Fruit fly (Drosophila melanogaster) whole organism, pupa: ENCODE results near the gene CG15262.

ENCODE experiments used
- CG10348 ChIP-seq: fragments of 200-800 bp; sonication (Bioruptor generic); IDR thresholded peaks from 2 replicates; pipeline ENCODE4 v1.3.6; 2022; ENCODE audit warnings: missing biosample characterization, missing genetic modification characterization
- CG12605 ChIP-seq: fragments of 200-800 bp; sonication (Bioruptor generic); IDR thresholded peaks from 2 replicates; pipeline ENCODE4 v1.3.6; 2022; ENCODE audit warnings: missing biosample characterization, missing genetic modification characterization
- CG13204 ChIP-seq: fragments of 200-800 bp; sonication (Bioruptor generic); optimal IDR thresholded peaks from 2 replicates; lab custom pipeline; 2018; ENCODE audit warnings: missing biosample characterization, mild to moderate bottlenecking, missing genetic modification characterization, moderate library complexity
- CG14655 ChIP-seq: fragments of 200-800 bp; sonication (Bioruptor generic); optimal IDR thresholded peaks from 3 replicates; lab custom pipeline; 2017; ENCODE audit warnings: mild to moderate bottlenecking, missing biosample characterization, missing genetic modification reagents, missing genetic modification characterization
- CG15710 ChIP-seq: fragments of 200-800 bp; sonication (Bioruptor generic); optimal IDR thresholded peaks from 2 replicates; lab custom pipeline; 2018; ENCODE audit warnings: missing biosample characterization, mild to moderate bottlenecking, missing genetic modification characterization, moderate library complexity
- CG17806 ChIP-seq: fragments of 200-800 bp; sonication (Bioruptor generic); optimal IDR thresholded peaks from 2 replicates; lab custom pipeline; 2018; ENCODE audit warnings: missing biosample characterization, mild to moderate bottlenecking, missing genetic modification characterization, moderate library complexity
- CG32121 ChIP-seq: fragments of 200-800 bp; sonication (Bioruptor generic); IDR thresholded peaks from 2 replicates; pipeline ENCODE4 v1.3.6; 2022; ENCODE audit warnings: missing biosample characterization, missing genetic modification characterization
- CG34367 ChIP-seq: fragments of 200-800 bp; sonication (Bioruptor generic); optimal IDR thresholded peaks from 2 replicates; lab custom pipeline; 2018; ENCODE audit warnings: missing biosample characterization, mild to moderate bottlenecking, missing genetic modification characterization
- CG4496 ChIP-seq: fragments of 200-800 bp; sonication (Bioruptor generic); IDR thresholded peaks from 3 replicates; pipeline ENCODE4 v1.3.6; 2022; ENCODE audit warnings: missing biosample characterization, missing genetic modification characterization
- CG8159 ChIP-seq: fragments of 200-800 bp; sonication (Bioruptor generic); optimal IDR thresholded peaks from 3 replicates; lab custom pipeline; 2018; ENCODE audit warnings: missing biosample characterization, mild to moderate bottlenecking, missing genetic modification characterization, moderate library complexity
- CG8301 ChIP-seq: fragments of 200-800 bp; sonication (Bioruptor generic); optimal IDR thresholded peaks from 2 replicates; lab custom pipeline; 2018; ENCODE audit warnings: missing biosample characterization, mild to moderate bottlenecking, missing genetic modification characterization
- CG9948 ChIP-seq: fragments of 200-800 bp; sonication (Bioruptor generic); optimal IDR thresholded peaks from 2 replicates; lab custom pipeline; 2018; ENCODE audit warnings: missing biosample characterization, mild to moderate bottlenecking, missing genetic modification characterization, moderate library complexity
- D1 ChIP-seq: fragments of 200-800 bp; sonication (Bioruptor generic); optimal IDR thresholded peaks from 2 replicates; lab custom pipeline; 2018; ENCODE audit warnings: missing biosample characterization, mild to moderate bottlenecking, missing genetic modification characterization, moderate library complexity
- EcR ChIP-seq: fragments of 200-800 bp; sonication (Bioruptor generic); optimal IDR thresholded peaks from 3 replicates; lab custom pipeline; 2019; ENCODE audit warnings: missing biosample characterization, missing genetic modification characterization, mild to moderate bottlenecking, moderate library complexity, missing genetic modification reagents
- Ets98B ChIP-seq: fragments of 200-800 bp; sonication (Bioruptor generic); IDR thresholded peaks from 2 replicates; pipeline ENCODE4 v1.3.6; 2022; ENCODE audit warnings: missing biosample characterization, missing genetic modification characterization
- Pif1A ChIP-seq: fragments of 200-800 bp; sonication (Bioruptor generic); optimal IDR thresholded peaks from 3 replicates; lab custom pipeline; 2016; ENCODE audit warnings: missing biosample characterization, missing genetic modification characterization
- Pif1B ChIP-seq: fragments of 200-800 bp; sonication (Bioruptor generic); optimal IDR thresholded peaks from 3 replicates; lab custom pipeline; 2016; ENCODE audit warnings: missing biosample characterization, missing genetic modification characterization
- Snoo ChIP-seq: fragments of 200-800 bp; sonication (Bioruptor generic); optimal IDR thresholded peaks from 3 replicates; lab custom pipeline; 2017; ENCODE audit warnings: missing biosample characterization, mild to moderate bottlenecking, missing genetic modification characterization, inconsistent platforms
- fd96Ca ChIP-seq: fragments of 200-800 bp; sonication (Bioruptor generic); IDR thresholded peaks from 3 replicates; pipeline ENCODE4 v1.3.6; 2022; ENCODE audit warnings: missing biosample characterization, missing genetic modification characterization
- gl ChIP-seq: fragments of 200-800 bp; sonication (Bioruptor generic); optimal IDR thresholded peaks from 2 replicates; lab custom pipeline; 2018; ENCODE audit warnings: missing biosample characterization, mild to moderate bottlenecking, missing genetic modification characterization
- rn ChIP-seq: fragments of 200-800 bp; sonication (Bioruptor generic); IDR thresholded peaks from 2 replicates; pipeline ENCODE4 v1.3.6; 2022; ENCODE audit warnings: missing biosample characterization, missing genetic modification characterization

CG15262 gene

dm6 chr2L:15301841-15302240 lies 4.2 kb downstream of the CG15262 start:
- TF ChIP-seq EcR (GFP tag; lab: Kevin White, UChicago) (peak; percentile 83), CG8301 (tag; lab: Kevin White, UChicago) (no peak)

dm6 chr2L:15304359-15304758 lies 6.8 kb downstream of the CG15262 start:
- TF ChIP-seq CG9948 (tag; lab: Kevin White, UChicago) (peak; percentile 66), gl (no peak), CG15710 (peak; percentile 44), Pif1B (GFP tag; lab: Kevin White, UChicago) (peak; percentile 40), fd96Ca (no peak), Ets98B (no peak), D1 (tag; lab: Kevin White, UChicago) (peak; percentile 41), CG34367 (peak; percentile 25), Pif1A (GFP tag; lab: Kevin White, UChicago) (peak; percentile 29), CG12605 (GFP tag; lab: Robert Waterston, UW) (no peak), EcR (GFP tag; lab: Kevin White, UChicago) (no peak), CG10348 (GFP tag; lab: Robert Waterston, UW) (no peak), CG13204 (GFP tag; lab: Kevin White, UChicago) (no peak), Snoo (peak; percentile 22), CG14655 (GFP tag; lab: Kevin White, UChicago) (peak; percentile 67), CG4496 (GFP tag; lab: Robert Waterston, UW) (no peak), rn (GFP tag; lab: Robert Waterston, UW) (no peak), CG8301 (tag; lab: Kevin White, UChicago) (peak; percentile 68), CG32121 (GFP tag; lab: Robert Waterston, UW) (0 out of 2 replicates have a peak, but pooled peaks have one; percentile 26), CG8159 (tag; lab: Kevin White, UChicago) (peak; percentile 71), CG17806 (tag; lab: Kevin White, UChicago) (peak; percentile 59)

- no peak for TF ChIP-seq CG14655 (GFP tag; lab: Kevin White, UChicago)
- TF ChIP-seq CG8301 (tag; lab: Kevin White, UChicago): no peak
- TF ChIP-seq CG17806 (tag; lab: Kevin White, UChicago): no peak
- TF ChIP-seq CG34367: no peak
- no peak for TF ChIP-seq Ets98B
- no peak for TF ChIP-seq CG12605 (GFP tag; lab: Robert Waterston, UW)
- TF ChIP-seq EcR (GFP tag; lab: Kevin White, UChicago): no peak
- no peak for TF ChIP-seq rn (GFP tag; lab: Robert Waterston, UW)
- no peak for TF ChIP-seq D1 (tag; lab: Kevin White, UChicago)
- TF ChIP-seq CG32121 (GFP tag; lab: Robert Waterston, UW): no peak
- TF ChIP-seq CG13204 (GFP tag; lab: Kevin White, UChicago): no peak
- TF ChIP-seq CG8159 (tag; lab: Kevin White, UChicago): no peak
- TF ChIP-seq gl: no peak
- no peak for TF ChIP-seq Pif1B (GFP tag; lab: Kevin White, UChicago)
- TF ChIP-seq Pif1A (GFP tag; lab: Kevin White, UChicago): no peak
- no peak for TF ChIP-seq CG4496 (GFP tag; lab: Robert Waterston, UW)
- no peak for TF ChIP-seq CG10348 (GFP tag; lab: Robert Waterston, UW)
- no peak for TF ChIP-seq CG9948 (tag; lab: Kevin White, UChicago)
- no peak for TF ChIP-seq fd96Ca
These were observed 9.2 kb downstream of the CG15262 start for dm6 chr2L:15306802-15307201.

dm6 chr2L:15314903-15315302 lies 17.3 kb downstream of the CG15262 start:
- TF ChIP-seq CG34367 (no peak), Ets98B (no peak), rn (GFP tag; lab: Robert Waterston, UW) (no peak), CG9948 (tag; lab: Kevin White, UChicago) (no peak), CG8159 (tag; lab: Kevin White, UChicago) (peak; percentile 23), CG17806 (tag; lab: Kevin White, UChicago) (no peak), CG15710 (no peak), Snoo (no peak), CG4496 (GFP tag; lab: Robert Waterston, UW) (no peak), CG14655 (GFP tag; lab: Kevin White, UChicago) (peak; percentile 21), CG32121 (GFP tag; lab: Robert Waterston, UW) (no peak), gl (no peak)

- TF ChIP-seq CG14655 (GFP tag; lab: Kevin White, UChicago): no peak
- TF ChIP-seq, all 21 proteins: peak for 0
These were observed 18.8 kb downstream of the CG15262 start for dm6 chr2L:15316410-15316809.

dm6 chr2L:15318801-15319200 lies 21.2 kb downstream of the CG15262 start, which contains the start of gene nht:
TSS of gene nht (minus strand) at chr2L:15318901.
- TF ChIP-seq Snoo (no peak), gl (no peak), CG13204 (GFP tag; lab: Kevin White, UChicago) (no peak), fd96Ca (no peak), CG15710 (no peak), rn (GFP tag; lab: Robert Waterston, UW) (no peak)

- no peak for TF ChIP-seq Snoo
- TF ChIP-seq CG8301 (tag; lab: Kevin White, UChicago): no peak
- no peak for TF ChIP-seq D1 (tag; lab: Kevin White, UChicago)
- no peak for TF ChIP-seq CG13204 (GFP tag; lab: Kevin White, UChicago)
- TF ChIP-seq CG17806 (tag; lab: Kevin White, UChicago): no peak
- TF ChIP-seq CG10348 (GFP tag; lab: Robert Waterston, UW): no peak
- no peak for TF ChIP-seq CG12605 (GFP tag; lab: Robert Waterston, UW)
- no peak for TF ChIP-seq Pif1B (GFP tag; lab: Kevin White, UChicago)
- TF ChIP-seq CG9948 (tag; lab: Kevin White, UChicago): no peak
- TF ChIP-seq CG8159 (tag; lab: Kevin White, UChicago): no peak
- no peak for TF ChIP-seq EcR (GFP tag; lab: Kevin White, UChicago)
- TF ChIP-seq rn (GFP tag; lab: Robert Waterston, UW): no peak
- no peak for TF ChIP-seq CG34367
- no peak for TF ChIP-seq gl
- TF ChIP-seq Pif1A (GFP tag; lab: Kevin White, UChicago): no peak
- TF ChIP-seq, all 21 proteins: peak for 0
These were observed 21.6 kb downstream of the CG15262 start for dm6 chr2L:15319208-15319607.
